Worm (Caenorhabditis elegans) whole organism, L1 larva: ENCODE measurements around the gene miz-1.

ENCODE experiments used
- C16A3.4 ChIP-seq: fragments of 150-350 bp; optimal IDR thresholded peaks from 2 replicates; lab custom pipeline; 2014; ENCODE audit warnings: missing biosample characterization, missing genetic modification characterization
- Y116A8C.19 ChIP-seq: sonication (generic microtip); optimal IDR thresholded peaks from 2 replicates; lab custom pipeline; 2016; ENCODE audit warnings: missing compliant biosample characterization, missing genetic modification characterization, borderline replicate concordance
- aha-1 ChIP-seq: fragments of 150-350 bp; optimal IDR thresholded peaks from 2 replicates; lab custom pipeline; 2014; ENCODE audit warnings: missing biosample characterization, missing genetic modification characterization
- ceh-63 ChIP-seq: fragments of 200-800 bp; sonication (Bioruptor generic); optimal IDR thresholded peaks from 2 replicates; lab custom pipeline; 2018; ENCODE audit warnings: mild to moderate bottlenecking, missing genetic modification characterization, missing compliant biosample characterization
- ceh-8 ChIP-seq: fragments of 200-800 bp; sonication (Bioruptor generic); optimal IDR thresholded peaks from 2 replicates; lab custom pipeline; 2018; ENCODE audit warnings: mild to moderate bottlenecking, missing genetic modification characterization, moderate library complexity, missing compliant biosample characterization
- dpl-1 ChIP-seq, 3 experiments: fragments of 150-350 bp in 2 of 3; sonication (generic microtip) in 1 of 3; optimal IDR thresholded peaks; 2 replicates each; lab custom pipeline; 2014 to 2017; ENCODE audit warnings: missing biosample characterization in 3 of 3, missing genetic modification characterization in 3 of 3, missing genetic modification reagents in 3 of 3
- dsc-1 ChIP-seq: sonication (generic microtip); optimal IDR thresholded peaks from 2 replicates; lab custom pipeline; 2016; ENCODE audit warnings: mild to moderate bottlenecking, missing genetic modification characterization, missing compliant biosample characterization
- efl-1 ChIP-seq, 4 experiments: fragments of 150-350 bp; optimal IDR thresholded peaks in 3 of 4; peaks in 1 of 4; 1 replicate in 1 of 4; 2 replicates in 3 of 4; lab custom pipeline; 2014; ENCODE audit warnings: missing biosample characterization in 2 of 4, missing genetic modification characterization in 2 of 4, missing genetic modification reagents in 2 of 4
- elt-3 ChIP-seq, 6 experiments: fragments of 150-350 bp in 1 of 6; sonication (generic microtip); optimal IDR thresholded peaks; 2 replicates each; lab custom pipeline; 2017 to 2018; ENCODE audit warnings: missing biosample characterization in 6 of 6, missing genetic modification characterization in 6 of 6, inconsistent platforms in 1 of 6
- ets-5 ChIP-seq: fragments of 200-800 bp; sonication (Bioruptor generic); IDR thresholded peaks from 2 replicates; pipeline ENCODE4 v1.3.6; 2022; ENCODE audit warnings: missing genetic modification characterization, missing compliant biosample characterization
- grh-1 ChIP-seq: fragments of 200-800 bp; sonication (Bioruptor generic); IDR thresholded peaks from 2 replicates; pipeline ENCODE4 v1.3.6; 2022; ENCODE audit warnings: missing genetic modification reagents, missing genetic modification characterization, missing compliant biosample characterization
- hlh-4 ChIP-seq: sonication (generic microtip); optimal IDR thresholded peaks from 2 replicates; lab custom pipeline; 2016; ENCODE audit warnings: mild to moderate bottlenecking, missing genetic modification characterization, missing compliant biosample characterization
- hpl-2 ChIP-seq: fragments of 150-350 bp; optimal IDR thresholded peaks from 2 replicates; lab custom pipeline; 2014; ENCODE audit warnings: missing biosample characterization, missing genetic modification reagents, missing genetic modification characterization
- isw-1 ChIP-seq: fragments of 200-800 bp; sonication (Bioruptor generic); IDR thresholded peaks from 2 replicates; pipeline ENCODE4 v1.3.6; 2022; ENCODE audit warnings: missing genetic modification characterization, missing compliant biosample characterization
- jun-1 ChIP-seq: fragments of 150-350 bp; optimal IDR thresholded peaks from 2 replicates; lab custom pipeline; 2014; ENCODE audit warnings: missing biosample characterization, missing genetic modification reagents, missing genetic modification characterization
- lin-14 ChIP-seq: fragments of 200-800 bp; sonication (Bioruptor generic); optimal IDR thresholded peaks from 2 replicates; lab custom pipeline; 2018; ENCODE audit warnings: mild to moderate bottlenecking, missing genetic modification characterization, moderate library complexity, missing compliant biosample characterization
- lin-15B ChIP-seq: fragments of 150-350 bp; sonication (generic microtip); optimal IDR thresholded peaks from 3 replicates; lab custom pipeline; 2014; ENCODE audit warnings: missing biosample characterization, missing genetic modification characterization
- lin-35 ChIP-seq, 2 experiments: fragments of 150-350 bp; optimal IDR thresholded peaks; 2 replicates each; lab custom pipeline; 2014; ENCODE audit warnings: missing biosample characterization in 2 of 2, missing genetic modification characterization in 2 of 2, missing genetic modification reagents in 2 of 2
- lin-39 ChIP-seq: fragments of 150-350 bp; optimal IDR thresholded peaks from 2 replicates; lab custom pipeline; 2014; ENCODE audit warnings: missing biosample characterization, missing genetic modification reagents, missing genetic modification characterization
- lsy-2 ChIP-seq, 2 experiments: fragments of 150-350 bp; optimal IDR thresholded peaks; 2 replicates each; lab custom pipeline; 2014; ENCODE audit warnings: missing biosample characterization in 2 of 2, missing genetic modification characterization in 2 of 2
- mef-2 ChIP-seq: fragments of 150-350 bp; optimal IDR thresholded peaks from 2 replicates; lab custom pipeline; 2014; ENCODE audit warnings: missing biosample characterization, missing genetic modification characterization
- nhr-28 ChIP-seq: fragments of 150-350 bp; optimal IDR thresholded peaks from 2 replicates; lab custom pipeline; 2014; ENCODE audit warnings: missing biosample characterization, missing genetic modification characterization
- nhr-71 ChIP-seq: sonication (generic microtip); optimal IDR thresholded peaks from 2 replicates; lab custom pipeline; 2016; ENCODE audit warnings: mild to moderate bottlenecking, missing genetic modification characterization, moderate library complexity, missing compliant biosample characterization
- nhr-76 ChIP-seq: sonication (generic microtip); optimal IDR thresholded peaks from 2 replicates; lab custom pipeline; 2017; ENCODE audit warnings: missing biosample characterization, missing genetic modification characterization
- nhr-90 ChIP-seq: sonication (generic microtip); optimal IDR thresholded peaks from 2 replicates; lab custom pipeline; 2016; ENCODE audit warnings: mild to moderate bottlenecking, missing genetic modification characterization, missing compliant biosample characterization; ENCODE audit not compliant: poor library complexity
- pax-3 ChIP-seq: fragments of 200-800 bp; sonication (Bioruptor generic); optimal IDR thresholded peaks from 2 replicates; lab custom pipeline; 2018; ENCODE audit warnings: mild to moderate bottlenecking, missing genetic modification characterization, moderate library complexity, missing compliant biosample characterization
- pqm-1 ChIP-seq: sonication (generic microtip); optimal IDR thresholded peaks from 3 replicates; lab custom pipeline; 2017; ENCODE audit warnings: missing biosample characterization, missing genetic modification characterization
- rnt-1 ChIP-seq: sonication (generic microtip); optimal IDR thresholded peaks from 2 replicates; lab custom pipeline; 2016; ENCODE audit warnings: mild to moderate bottlenecking, missing genetic modification characterization, moderate library complexity, missing compliant biosample characterization
- skn-1 ChIP-seq: fragments of 150-350 bp; optimal IDR thresholded peaks from 2 replicates; lab custom pipeline; 2014; ENCODE audit warnings: missing biosample characterization, missing genetic modification characterization
- sox-4 ChIP-seq: sonication (generic microtip); optimal IDR thresholded peaks from 2 replicates; lab custom pipeline; 2016; ENCODE audit warnings: missing genetic modification characterization, missing compliant biosample characterization
- sptf-1 ChIP-seq: fragments of 150-350 bp; optimal IDR thresholded peaks from 2 replicates; lab custom pipeline; 2014; ENCODE audit warnings: missing biosample characterization, missing genetic modification characterization
- tbx-2 ChIP-seq: sonication (generic microtip); optimal IDR thresholded peaks from 2 replicates; lab custom pipeline; 2016; ENCODE audit warnings: missing genetic modification characterization, missing compliant biosample characterization
- tlp-1 ChIP-seq: fragments of 150-350 bp; optimal IDR thresholded peaks from 2 replicates; lab custom pipeline; 2014; ENCODE audit warnings: missing biosample characterization, missing genetic modification characterization
- unc-30 ChIP-seq: sonication (generic microtip); optimal IDR thresholded peaks from 2 replicates; lab custom pipeline; 2017; ENCODE audit warnings: missing biosample characterization, missing genetic modification characterization
- zag-1 ChIP-seq: fragments of 150-350 bp; optimal IDR thresholded peaks from 2 replicates; lab custom pipeline; 2014; ENCODE audit warnings: missing biosample characterization, missing genetic modification characterization

The miz-1 gene

ce11 chrIV:10812099-10812498, at the start of gene miz-1:
TSS of gene miz-1 (plus strand) at chrIV:10812399.
- TF ChIP-seq ets-5 (GFP tag; lab: Robert Waterston, UW) (no peak), dsc-1 (tag; lab: Kevin White, UChicago) (peak; percentile 29), pax-3 (tag; lab: Kevin White, UChicago) (no peak), lin-15B (tag; lab: Kevin White, UChicago) (no peak), grh-1 (GFP tag; lab: Robert Waterston, UW) (no peak), nhr-28 (tag; lab: Kevin White, UChicago) (no peak)

- TF ChIP-seq grh-1 (GFP tag; lab: Robert Waterston, UW): no peak
Observed at ce11 chrIV:10764206-10764605, 48.0 kb upstream of the miz-1 start, which contains the start of gene T25B9.11. TSS of gene T25B9.11 (plus strand) at chrIV:10764506.

ce11 chrIV:10765053-10765452, 47.1 kb upstream of the miz-1 start, which contains the start of gene T25B9.12:
TSS of gene T25B9.12 (plus strand) at chrIV:10765353.
- TF ChIP-seq nhr-28 (tag; lab: Kevin White, UChicago) (no peak), tbx-2 (tag; lab: Kevin White, UChicago) (no peak), rnt-1 (tag; lab: Kevin White, UChicago) (no peak), pqm-1 (tag; lab: Kevin White, UChicago) (no peak), hpl-2 (GFP tag; lab: Kevin White, UChicago) (no peak), sptf-1 (tag; lab: Kevin White, UChicago) (no peak), nhr-90 (tag; lab: Kevin White, UChicago) (no peak), skn-1 (tag; lab: Kevin White, UChicago) (no peak), tlp-1 (tag; lab: Kevin White, UChicago) (no peak), hlh-4 (tag; lab: Kevin White, UChicago) (no peak), jun-1 (no peak), Y116A8C.19 (no peak)

DNA sequence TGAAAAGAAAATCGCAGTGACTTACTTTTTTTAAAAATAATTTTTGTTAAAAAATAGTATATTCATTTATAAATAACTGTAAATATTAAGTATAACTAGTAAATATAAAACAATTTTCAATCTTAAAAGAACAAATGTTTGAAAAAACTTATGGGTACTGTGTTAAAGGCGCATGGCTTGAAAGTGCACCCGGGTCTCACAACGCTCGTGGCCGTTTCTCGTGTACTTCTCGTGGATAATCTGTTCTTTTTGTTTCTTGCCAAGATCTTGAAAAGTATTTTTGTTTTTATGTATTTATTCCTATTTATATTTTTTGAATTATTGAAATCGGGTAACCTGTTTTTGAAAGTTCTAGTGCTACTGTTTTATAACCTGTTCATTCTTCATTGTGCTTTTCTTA, 46.1 kb upstream of the miz-1 start:
- TF ChIP-seq efl-1 (optimal IDR thresholded peaks at IDR 0.05; lab: Kevin White, UChicago) (no peak), efl-1 (GFP tag; optimal IDR thresholded peaks at IDR 0.05 in 1 of 2; lab: Kevin White, UChicago) (peak in 1 of 2 experiments; percentile 4), nhr-71 (tag; lab: Kevin White, UChicago) (no peak)

- TF ChIP-seq nhr-76 (tag; lab: Kevin White, UChicago): no peak
- TF ChIP-seq lin-14: peak; percentile 19
- peak; percentile 1 to 44 for TF ChIP-seq lin-35 (GFP tag; optimal IDR thresholded peaks at IDR 0.05; lab: Kevin White, UChicago)
- no peak for TF ChIP-seq elt-3 (tag; optimal IDR thresholded peaks at IDR 0.05; lab: Kevin White, UChicago)
- peak in 1 of 2 experiments; percentile 42 for TF ChIP-seq efl-1 (optimal IDR thresholded peaks at IDR 0.05; lab: Kevin White, UChicago)
- peak; percentile 61 to 93 for TF ChIP-seq efl-1 (GFP tag; optimal IDR thresholded peaks at IDR 0.05 in 1 of 2; lab: Kevin White, UChicago)
- TF ChIP-seq rnt-1 (tag; lab: Kevin White, UChicago): peak; percentile 23
- TF ChIP-seq mef-2: no peak
- TF ChIP-seq dpl-1 (GFP tag; optimal IDR thresholded peaks at IDR 0.05; lab: Kevin White, UChicago): peak in 2 of 3 experiments; percentile 40 to 58
- no peak for TF ChIP-seq ceh-8 (GFP tag; lab: Kevin White, UChicago)
- TF ChIP-seq lsy-2 (tag; optimal IDR thresholded peaks at IDR 0.05; lab: Kevin White, UChicago): peak in 1 of 2 experiments; percentile 18
- TF ChIP-seq ceh-63: no peak
Observed at ce11 chrIV:10768146-10768636, 44.0 kb upstream of the miz-1 start, which contains the start of gene T25B9.8. TSS of gene T25B9.8 (minus strand) at chrIV:10768196.

- TF ChIP-seq aha-1 (tag; lab: Kevin White, UChicago): no peak
- no peak for TF ChIP-seq sox-4
- no peak for TF ChIP-seq lin-39
- no peak for TF ChIP-seq zag-1 (tag; lab: Kevin White, UChicago)
- no peak for TF ChIP-seq unc-30
- no peak for TF ChIP-seq C16A3.4
- TF ChIP-seq efl-1 (optimal IDR thresholded peaks at IDR 0.05; lab: Kevin White, UChicago): no peak
- no peak for TF ChIP-seq efl-1 (GFP tag; optimal IDR thresholded peaks at IDR 0.05 in 1 of 2; lab: Kevin White, UChicago)
- TF ChIP-seq isw-1 (GFP tag; lab: Robert Waterston, UW): no peak
- no peak for TF ChIP-seq pqm-1 (tag; lab: Kevin White, UChicago)
Observed at ce11 chrIV:10769353-10769752, 42.8 kb upstream of the miz-1 start, which contains the start of gene T25B9.9. TSS of gene T25B9.9 (plus strand) at chrIV:10769653.
